Worm (Caenorhabditis elegans): ENCODE measurements around the gene iff-1.

iff-1 gene

ce11 chrIII:9740663-9741062, 6.3 kb downstream of the iff-1 start:
- TF ChIP-seq hmg-4 (GFP tag; optimal IDR thresholded peaks at IDR 0.05) = no peak
- no peak for TF ChIP-seq scrt-1 (GFP tag; IDR thresholded peaks at IDR 0.05)
- no peak for TF ChIP-seq B0310.2 (tag; optimal IDR thresholded peaks at IDR 0.05)
- TF ChIP-seq ama-1 (optimal IDR thresholded peaks at IDR 0.05) = no peak
- no peak for TF ChIP-seq ceh-36 (tag; optimal IDR thresholded peaks at IDR 0.05)
- TF ChIP-seq sea-1 (GFP tag; conservative IDR thresholded peaks at IDR 0.05) = no peak
- no peak for TF ChIP-seq hmbx-1 (tag; optimal IDR thresholded peaks at IDR 0.05)
- no peak for TF ChIP-seq ets-7 (tag; optimal IDR thresholded peaks at IDR 0.05)
- no peak for TF ChIP-seq tra-4 (tag; optimal IDR thresholded peaks at IDR 0.05)
- no peak for TF ChIP-seq aly-1 (tag; optimal IDR thresholded peaks at IDR 0.05)
- TF ChIP-seq tbx-37 (GFP tag; conservative IDR thresholded peaks at IDR 0.05) = no peak
- no peak for TF ChIP-seq F13C5.2 (tag; optimal IDR thresholded peaks at IDR 0.05)
- no peak for TF ChIP-seq tbx-11 (GFP tag; IDR thresholded peaks at IDR 0.05)
- no peak for TF ChIP-seq ceh-13 (GFP tag; optimal IDR thresholded peaks at IDR 0.05)

- TF ChIP-seq ama-1 (optimal IDR thresholded peaks at IDR 0.05) (no peak), B0310.2 (tag; optimal IDR thresholded peaks at IDR 0.05) (no peak), sea-1 (GFP tag; conservative IDR thresholded peaks at IDR 0.05) (no peak), F13C5.2 (tag; optimal IDR thresholded peaks at IDR 0.05) (no peak), pes-1 (GFP tag; IDR thresholded peaks at IDR 0.05) (no peak), tra-4 (tag; optimal IDR thresholded peaks at IDR 0.05) (no peak), tbx-11 (GFP tag; IDR thresholded peaks at IDR 0.05) (no peak), aly-1 (tag; optimal IDR thresholded peaks at IDR 0.05) (no peak)
These were observed 8.0 kb downstream of the iff-1 start, which contains the start of gene hlh-4 for ce11 chrIII:9738954-9739353. hlh-4 (minus strand) TSS chrIII:9739054.

ce11 chrIII:9735857-9736256, 11.1 kb downstream of the iff-1 start, which contains the start of gene dao-6:
dao-6 (minus strand) TSS chrIII:9736201.
- TF ChIP-seq hnd-1 (tag; optimal IDR thresholded peaks at IDR 0.05) (no peak), ceh-36 (tag; optimal IDR thresholded peaks at IDR 0.05) (no peak), aly-1 (tag; optimal IDR thresholded peaks at IDR 0.05) (no peak), hmg-4 (GFP tag; optimal IDR thresholded peaks at IDR 0.05) (no peak), tra-4 (tag; optimal IDR thresholded peaks at IDR 0.05) (no peak), ets-7 (tag; optimal IDR thresholded peaks at IDR 0.05) (no peak), scrt-1 (GFP tag; IDR thresholded peaks at IDR 0.05) (no peak), pes-1 (GFP tag; IDR thresholded peaks at IDR 0.05) (no peak), tbx-37 (GFP tag; conservative IDR thresholded peaks at IDR 0.05) (no peak), flt-1 (GFP tag; IDR thresholded peaks at IDR 0.05) (no peak), hmbx-1 (tag; optimal IDR thresholded peaks at IDR 0.05) (no peak), ama-1 (optimal IDR thresholded peaks at IDR 0.05) (no peak), sea-1 (GFP tag; conservative IDR thresholded peaks at IDR 0.05) (no peak), F13C5.2 (tag; optimal IDR thresholded peaks at IDR 0.05) (no peak), B0310.2 (tag; optimal IDR thresholded peaks at IDR 0.05) (no peak)

- TF ChIP-seq ceh-13 (GFP tag; optimal IDR thresholded peaks at IDR 0.05) = no peak
- no peak for TF ChIP-seq pes-1 (GFP tag; IDR thresholded peaks at IDR 0.05)
- no peak for TF ChIP-seq tbx-37 (GFP tag; conservative IDR thresholded peaks at IDR 0.05)
- no peak for TF ChIP-seq scrt-1 (GFP tag; IDR thresholded peaks at IDR 0.05)
- no peak for TF ChIP-seq ama-1 (optimal IDR thresholded peaks at IDR 0.05)
- no peak for TF ChIP-seq hmg-4 (GFP tag; optimal IDR thresholded peaks at IDR 0.05)
- TF ChIP-seq aly-1 (tag; optimal IDR thresholded peaks at IDR 0.05) = no peak
- no peak for TF ChIP-seq flt-1 (GFP tag; IDR thresholded peaks at IDR 0.05)
- TF ChIP-seq ets-7 (tag; optimal IDR thresholded peaks at IDR 0.05) = no peak
- TF ChIP-seq hmbx-1 (tag; optimal IDR thresholded peaks at IDR 0.05) = no peak
- TF ChIP-seq tbx-11 (GFP tag; IDR thresholded peaks at IDR 0.05) = no peak
- no peak for TF ChIP-seq sea-1 (GFP tag; conservative IDR thresholded peaks at IDR 0.05)
- TF ChIP-seq tra-4 (tag; optimal IDR thresholded peaks at IDR 0.05) = no peak
- TF ChIP-seq F13C5.2 (tag; optimal IDR thresholded peaks at IDR 0.05) = no peak
- no peak for TF ChIP-seq ceh-36 (tag; optimal IDR thresholded peaks at IDR 0.05)
- no peak for TF ChIP-seq B0310.2 (tag; optimal IDR thresholded peaks at IDR 0.05)
These were observed 13.0 kb downstream of the iff-1 start for ce11 chrIII:9734030-9734429.

- TF ChIP-seq hmbx-1 (tag; optimal IDR thresholded peaks at IDR 0.05) (no peak), B0310.2 (tag; optimal IDR thresholded peaks at IDR 0.05) (no peak), hnd-1 (tag; optimal IDR thresholded peaks at IDR 0.05) (no peak), aly-1 (tag; optimal IDR thresholded peaks at IDR 0.05) (no peak), ets-7 (tag; optimal IDR thresholded peaks at IDR 0.05) (no peak), tbx-11 (GFP tag; IDR thresholded peaks at IDR 0.05) (no peak), sea-1 (GFP tag; conservative IDR thresholded peaks at IDR 0.05) (no peak), ceh-36 (tag; optimal IDR thresholded peaks at IDR 0.05) (no peak), ceh-13 (GFP tag; optimal IDR thresholded peaks at IDR 0.05) (no peak), ama-1 (optimal IDR thresholded peaks at IDR 0.05) (no peak), flt-1 (GFP tag; IDR thresholded peaks at IDR 0.05) (no peak), F13C5.2 (tag; optimal IDR thresholded peaks at IDR 0.05) (no peak), tbx-37 (GFP tag; conservative IDR thresholded peaks at IDR 0.05) (no peak)
These were observed 13.7 kb downstream of the iff-1 start for ce11 chrIII:9733333-9733732.

ce11 chrIII:9731313-9731912, 15.6 kb downstream of the iff-1 start:
- TF ChIP-seq flt-1 (GFP tag; IDR thresholded peaks at IDR 0.05) (no peak), hnd-1 (tag; optimal IDR thresholded peaks at IDR 0.05) (no peak), tbx-11 (GFP tag; IDR thresholded peaks at IDR 0.05) (no peak), tbx-37 (GFP tag; conservative IDR thresholded peaks at IDR 0.05) (no peak), aly-1 (tag; optimal IDR thresholded peaks at IDR 0.05) (no peak), hmbx-1 (tag; optimal IDR thresholded peaks at IDR 0.05) (no peak)

ce11 chrIII:9730407-9730806, 16.6 kb downstream of the iff-1 start:
- TF ChIP-seq hmbx-1 (tag; optimal IDR thresholded peaks at IDR 0.05) = no peak
- TF ChIP-seq hmg-4 (GFP tag; optimal IDR thresholded peaks at IDR 0.05) = no peak
- no peak for TF ChIP-seq B0310.2 (tag; optimal IDR thresholded peaks at IDR 0.05)
- TF ChIP-seq hnd-1 (tag; optimal IDR thresholded peaks at IDR 0.05) = no peak
- no peak for TF ChIP-seq scrt-1 (GFP tag; IDR thresholded peaks at IDR 0.05)
- TF ChIP-seq tbx-37 (GFP tag; conservative IDR thresholded peaks at IDR 0.05) = no peak
- TF ChIP-seq F13C5.2 (tag; optimal IDR thresholded peaks at IDR 0.05) = no peak
- no peak for TF ChIP-seq flt-1 (GFP tag; IDR thresholded peaks at IDR 0.05)
- TF ChIP-seq ets-7 (tag; optimal IDR thresholded peaks at IDR 0.05) = no peak
- no peak for TF ChIP-seq tbx-11 (GFP tag; IDR thresholded peaks at IDR 0.05)
- TF ChIP-seq aly-1 (tag; optimal IDR thresholded peaks at IDR 0.05) = no peak
- TF ChIP-seq pes-1 (GFP tag; IDR thresholded peaks at IDR 0.05) = no peak

All from whole organism, early embryonic.